Worm (Caenorhabditis elegans) whole organism, L2 larva: ENCODE measurements around the gene F54H12.4.

Experiments used
- C34F6.9 ChIP-seq: fragments of 150-350 bp; optimal IDR thresholded peaks from 2 replicates; lab custom pipeline; 2014; ENCODE audit warnings: missing biosample characterization, missing genetic modification characterization
- F13H6.1 ChIP-seq: sonication (generic microtip); optimal IDR thresholded peaks from 2 replicates; lab custom pipeline; 2016; ENCODE audit warnings: missing genetic modification characterization, missing compliant biosample characterization
- R02D3.7 ChIP-seq: fragments of 150-350 bp; optimal IDR thresholded peaks from 2 replicates; lab custom pipeline; 2014; ENCODE audit warnings: missing biosample characterization, missing genetic modification characterization
- Y55F3AM.14 ChIP-seq: fragments of 200-800 bp; sonication (Bioruptor generic); optimal IDR thresholded peaks from 2 replicates; lab custom pipeline; 2018; ENCODE audit warnings: mild to moderate bottlenecking, missing genetic modification characterization, missing compliant biosample characterization
- ZK546.5 ChIP-seq: sonication (generic microtip); optimal IDR thresholded peaks from 2 replicates; lab custom pipeline; 2017; ENCODE audit warnings: missing biosample characterization, missing genetic modification characterization
- alr-1 ChIP-seq: fragments of 150-350 bp; optimal IDR thresholded peaks from 2 replicates; lab custom pipeline; 2014; ENCODE audit warnings: missing biosample characterization, missing genetic modification characterization
- aly-2 ChIP-seq: fragments of 150-350 bp; optimal IDR thresholded peaks from 2 replicates; lab custom pipeline; 2014; ENCODE audit warnings: missing biosample characterization, missing genetic modification characterization
- ama-1 ChIP-seq: fragments of 150-350 bp; optimal IDR thresholded peaks from 2 replicates; lab custom pipeline; 2018; ENCODE audit warnings: inconsistent platforms
- blmp-1 ChIP-seq: sonication (generic microtip); optimal IDR thresholded peaks from 2 replicates; lab custom pipeline; 2017; ENCODE audit warnings: missing genetic modification characterization, mild to moderate bottlenecking, missing compliant biosample characterization, antibody characterized with exemption, moderate library complexity; ENCODE audit not compliant: insufficient read depth
- dmd-4 ChIP-seq: sonication (generic microtip); optimal IDR thresholded peaks from 2 replicates; lab custom pipeline; 2017; ENCODE audit warnings: missing biosample characterization, missing genetic modification characterization
- egl-27 ChIP-seq: sonication (generic microtip); optimal IDR thresholded peaks from 3 replicates; lab custom pipeline; 2017; ENCODE audit warnings: missing biosample characterization, missing genetic modification reagents, missing genetic modification characterization
- elt-1 ChIP-seq: fragments of 150-350 bp; optimal IDR thresholded peaks from 2 replicates; lab custom pipeline; 2014; ENCODE audit warnings: missing biosample characterization, missing genetic modification characterization
- fos-1 ChIP-seq: fragments of 150-350 bp; optimal IDR thresholded peaks from 2 replicates; lab custom pipeline; 2014; ENCODE audit warnings: missing biosample characterization, missing genetic modification characterization
- gmeb-1 ChIP-seq: fragments of 150-350 bp; optimal IDR thresholded peaks from 2 replicates; lab custom pipeline; 2014; ENCODE audit warnings: missing biosample characterization, missing genetic modification characterization
- lin-13 ChIP-seq: fragments of 150-350 bp; optimal IDR thresholded peaks from 2 replicates; lab custom pipeline; 2014; ENCODE audit warnings: missing biosample characterization, missing genetic modification reagents, missing genetic modification characterization
- lin-39 ChIP-seq: fragments of 150-350 bp; optimal IDR thresholded peaks from 2 replicates; lab custom pipeline; 2014; ENCODE audit warnings: missing biosample characterization, missing genetic modification reagents, missing genetic modification characterization
- lsy-2 ChIP-seq, 2 experiments: fragments of 150-350 bp in 1 of 2; sonication (generic microtip) in 1 of 2; optimal IDR thresholded peaks; 2 replicates each; lab custom pipeline; 2014 to 2017; ENCODE audit warnings: missing biosample characterization in 2 of 2, missing genetic modification characterization in 2 of 2
- mab-5 ChIP-seq: fragments of 150-350 bp; optimal IDR thresholded peaks from 2 replicates; lab custom pipeline; 2014; ENCODE audit warnings: missing biosample characterization, missing genetic modification characterization
- mbf-1 ChIP-seq: sonication (generic microtip); optimal IDR thresholded peaks from 2 replicates; lab custom pipeline; 2017; ENCODE audit warnings: missing biosample characterization, missing genetic modification characterization
- mdl-1 ChIP-seq, 2 experiments: fragments of 150-350 bp in 1 of 2; sonication (generic microtip) in 1 of 2; optimal IDR thresholded peaks; 2 replicates each; lab custom pipeline; 2017; ENCODE audit warnings: missing biosample characterization in 2 of 2, missing genetic modification characterization in 2 of 2
- nhr-10 ChIP-seq: sonication (generic microtip); optimal IDR thresholded peaks from 2 replicates; lab custom pipeline; 2017; ENCODE audit warnings: missing biosample characterization, missing genetic modification characterization
- nhr-11 ChIP-seq: fragments of 150-350 bp; optimal IDR thresholded peaks from 2 replicates; lab custom pipeline; 2014; ENCODE audit warnings: missing biosample characterization, missing genetic modification characterization
- nhr-12 ChIP-seq: fragments of 150-350 bp; optimal IDR thresholded peaks from 2 replicates; lab custom pipeline; 2014; ENCODE audit warnings: missing biosample characterization, missing genetic modification characterization
- nhr-129 ChIP-seq: fragments of 150-350 bp; optimal IDR thresholded peaks from 2 replicates; lab custom pipeline; 2014; ENCODE audit warnings: missing biosample characterization, missing genetic modification characterization
- nhr-21 ChIP-seq: fragments of 150-350 bp; optimal IDR thresholded peaks from 2 replicates; lab custom pipeline; 2014; ENCODE audit warnings: missing biosample characterization, missing genetic modification characterization
- nhr-23 ChIP-seq: fragments of 150-350 bp; optimal IDR thresholded peaks from 2 replicates; lab custom pipeline; 2014; ENCODE audit warnings: missing biosample characterization, missing genetic modification reagents, missing genetic modification characterization
- nhr-6 ChIP-seq: fragments of 150-350 bp; optimal IDR thresholded peaks from 2 replicates; lab custom pipeline; 2014; ENCODE audit warnings: missing biosample characterization, missing genetic modification characterization
- nhr-77 ChIP-seq: fragments of 150-350 bp; optimal IDR thresholded peaks from 2 replicates; lab custom pipeline; 2014; ENCODE audit warnings: missing biosample characterization, missing genetic modification characterization
- peb-1 ChIP-seq: fragments of 150-350 bp; optimal IDR thresholded peaks from 2 replicates; lab custom pipeline; 2014; ENCODE audit warnings: missing biosample characterization, missing genetic modification characterization
- sem-4 ChIP-seq: fragments of 150-350 bp; optimal IDR thresholded peaks from 2 replicates; lab custom pipeline; 2014; ENCODE audit warnings: missing biosample characterization, missing genetic modification reagents, missing genetic modification characterization
- skn-1 ChIP-seq: sonication (generic microtip); optimal IDR thresholded peaks from 2 replicates; lab custom pipeline; 2017; ENCODE audit warnings: missing biosample characterization, missing genetic modification characterization
- sma-3 ChIP-seq: sonication (generic microtip); optimal IDR thresholded peaks from 2 replicates; lab custom pipeline; 2016; ENCODE audit warnings: missing genetic modification reagents, missing genetic modification characterization, missing compliant biosample characterization
- sma-9 ChIP-seq, 2 experiments: fragments of 150-350 bp in 1 of 2; sonication (generic microtip) in 1 of 2; optimal IDR thresholded peaks; 2 replicates each; lab custom pipeline; 2014 to 2016; ENCODE audit warnings: missing genetic modification characterization in 2 of 2, mild to moderate bottlenecking in 1 of 2, missing biosample characterization in 1 of 2, missing compliant biosample characterization in 1 of 2, missing genetic modification reagents in 1 of 2, moderate library complexity in 1 of 2
- unc-39 ChIP-seq: fragments of 150-350 bp; optimal IDR thresholded peaks from 2 replicates; lab custom pipeline; 2014; ENCODE audit warnings: missing biosample characterization, missing genetic modification characterization
- unc-55 ChIP-seq: fragments of 150-350 bp; sonication (generic microtip); optimal IDR thresholded peaks from 3 replicates; lab custom pipeline; 2014; ENCODE audit warnings: missing biosample characterization, missing genetic modification reagents, missing genetic modification characterization
- unc-62 ChIP-seq: fragments of 150-350 bp; optimal IDR thresholded peaks from 2 replicates; lab custom pipeline; 2014; ENCODE audit warnings: missing biosample characterization, missing genetic modification reagents, missing genetic modification characterization
- ztf-1 ChIP-seq: fragments of 200-800 bp; sonication (Bioruptor generic); conservative IDR thresholded peaks from 2 replicates; pipeline ENCODE4 v1.3.6; 2022; ENCODE audit warnings: missing genetic modification characterization, missing compliant biosample characterization
- ztf-11 ChIP-seq: sonication (generic microtip); optimal IDR thresholded peaks from 2 replicates; lab custom pipeline; 2017; ENCODE audit warnings: missing biosample characterization, missing genetic modification characterization

F54H12.4 gene

ce11 chrIII:7997447-7998046 is 35.0 kb upstream of the F54H12.4 start:
- TF ChIP-seq fos-1 (tag; lab: Kevin White, UChicago) (no peak), ama-1 (lab: Kevin White, UChicago) (no peak), skn-1 (no peak), ZK546.5 (tag; lab: Kevin White, UChicago) (no peak), R02D3.7 (tag; lab: Kevin White, UChicago) (no peak), lin-13 (no peak), nhr-129 (tag; lab: Kevin White, UChicago) (no peak), sem-4 (tag; lab: Kevin White, UChicago) (no peak), sma-3 (GFP tag; lab: Kevin White, UChicago) (no peak), peb-1 (no peak), C34F6.9 (no peak), sma-9 (GFP tag; optimal IDR thresholded peaks at IDR 0.05; lab: Kevin White, UChicago) (no peak), sma-9 (tag; optimal IDR thresholded peaks at IDR 0.05; lab: Kevin White, UChicago) (no peak), gmeb-1 (tag; lab: Kevin White, UChicago) (no peak), mbf-1 (tag; lab: Kevin White, UChicago) (no peak), lsy-2 (tag; optimal IDR thresholded peaks at IDR 0.05; lab: Kevin White, UChicago) (no peak), nhr-77 (no peak), aly-2 (tag; lab: Kevin White, UChicago) (no peak), mdl-1 (tag; optimal IDR thresholded peaks at IDR 0.05; lab: Kevin White, UChicago) (no peak), nhr-21 (tag; lab: Kevin White, UChicago) (no peak), unc-39 (tag; lab: Kevin White, UChicago) (no peak)

DNA sequence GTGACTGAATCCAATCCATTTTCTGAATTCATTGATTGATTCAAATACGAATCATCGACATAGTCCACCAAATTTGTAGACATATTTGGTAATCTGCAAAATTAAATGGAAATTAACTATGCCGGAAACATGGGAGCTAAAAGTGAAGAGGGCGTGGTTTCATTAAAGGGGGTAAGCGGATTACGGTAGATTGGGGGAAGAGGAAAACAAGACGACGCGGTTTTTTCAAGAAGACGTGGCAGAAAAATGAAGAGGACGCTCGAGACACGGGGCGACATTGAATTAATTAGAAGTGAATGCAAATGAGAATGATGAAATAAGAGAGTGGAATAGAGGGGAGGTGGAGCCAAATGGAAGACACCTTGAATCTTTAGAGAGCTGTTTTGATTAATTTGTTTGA is 33.8 kb upstream of the F54H12.4 start, which contains the start of gene npr-17:
npr-17 (minus strand) TSS at position 101 of the 400 bp plus-strand sequence.
- TF ChIP-seq blmp-1 (tag; lab: Kevin White, UChicago) (no peak), ztf-11 (tag; lab: Kevin White, UChicago) (no peak), nhr-129 (tag; lab: Kevin White, UChicago) (no peak), lin-13 (no peak)

ce11 chrIII:7986585-7987171 is 24.1 kb upstream of the F54H12.4 start, which contains the start of gene hrpk-2:
hrpk-2 (plus strand) TSS chrIII:7987121.
- TF ChIP-seq Y55F3AM.14 (GFP tag; lab: Kevin White, UChicago) (no peak), nhr-6 (no peak), aly-2 (tag; lab: Kevin White, UChicago) (no peak), F13H6.1 (tag; lab: Kevin White, UChicago) (no peak), nhr-11 (tag; lab: Kevin White, UChicago) (no peak), skn-1 (no peak), gmeb-1 (tag; lab: Kevin White, UChicago) (no peak), elt-1 (tag; lab: Kevin White, UChicago) (no peak)
- TF ChIP-seq, all 48 proteins: peak for 0

- no peak for TF ChIP-seq unc-55 (GFP tag; lab: Kevin White, UChicago)
- no peak for TF ChIP-seq fos-1 (tag; lab: Kevin White, UChicago)
- TF ChIP-seq nhr-10 (tag; lab: Kevin White, UChicago): no peak
- TF ChIP-seq elt-1 (tag; lab: Kevin White, UChicago): no peak
- TF ChIP-seq lsy-2 (tag; optimal IDR thresholded peaks at IDR 0.05; lab: Kevin White, UChicago): no peak
- TF ChIP-seq nhr-12 (tag; lab: Kevin White, UChicago): no peak
- TF ChIP-seq ztf-11 (tag; lab: Kevin White, UChicago): no peak
- no peak for TF ChIP-seq nhr-21 (tag; lab: Kevin White, UChicago)
Observed at ce11 chrIII:7981938-7982337, 19.4 kb upstream of the F54H12.4 start.

DNA sequence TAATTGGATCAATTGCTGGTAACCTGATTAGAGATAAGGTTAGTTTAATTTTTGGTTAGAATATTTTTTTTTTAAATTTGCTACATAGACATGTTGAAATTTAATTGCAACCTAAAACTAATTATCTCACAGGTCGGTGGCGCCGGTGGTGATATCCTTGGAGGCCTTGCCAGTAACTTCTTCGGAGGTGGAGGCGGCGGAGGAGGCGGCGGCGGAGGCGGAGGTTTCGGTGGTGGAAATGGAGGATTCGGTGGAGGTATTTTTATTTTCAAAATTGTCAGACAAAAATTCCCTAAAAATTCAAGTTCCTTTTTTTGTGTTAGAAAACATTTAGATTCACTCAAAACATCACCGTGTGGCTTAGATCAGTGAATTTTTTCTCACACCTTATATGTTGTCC is 18.7 kb upstream of the F54H12.4 start:
- no peak for TF ChIP-seq sma-9 (GFP tag; optimal IDR thresholded peaks at IDR 0.05; lab: Kevin White, UChicago)
- TF ChIP-seq sma-9 (tag; optimal IDR thresholded peaks at IDR 0.05; lab: Kevin White, UChicago): no peak
- no peak for TF ChIP-seq unc-62 (GFP tag; lab: Kevin White, UChicago)
- TF ChIP-seq ZK546.5 (tag; lab: Kevin White, UChicago): no peak
- TF ChIP-seq ztf-1 (GFP tag; lab: Robert Waterston, UW): no peak
- no peak for TF ChIP-seq nhr-23
- TF ChIP-seq alr-1: no peak
- TF ChIP-seq nhr-129 (tag; lab: Kevin White, UChicago): no peak
- TF ChIP-seq unc-55 (GFP tag; lab: Kevin White, UChicago): no peak
- TF ChIP-seq skn-1: no peak
- no peak for TF ChIP-seq mab-5 (tag; lab: Kevin White, UChicago)
- no peak for TF ChIP-seq egl-27 (tag; lab: Kevin White, UChicago)
- no peak for TF ChIP-seq dmd-4
- TF ChIP-seq mdl-1 (tag; optimal IDR thresholded peaks at IDR 0.05; lab: Kevin White, UChicago): no peak
- no peak for TF ChIP-seq nhr-6
- no peak for TF ChIP-seq unc-39 (tag; lab: Kevin White, UChicago)
- TF ChIP-seq lin-39: no peak
